Worm (Caenorhabditis elegans) whole organism, late embryonic: ENCODE measurements around the gene acr-23.
"Not testable (repeated sequence)": the region's sequence is repeated elsewhere in the genome, so short reads cannot be mapped to it uniquely, and the experiment has no call there.

Source experiments
- C08G9.2 ChIP-seq: sonication (generic microtip); optimal IDR thresholded peaks from 2 replicates; lab custom pipeline; 2016; ENCODE audit warnings: mild to moderate bottlenecking, missing genetic modification characterization, moderate library complexity, missing compliant biosample characterization
- F13H6.1 ChIP-seq: sonication (generic microtip); optimal IDR thresholded peaks from 2 replicates; lab custom pipeline; 2016; ENCODE audit warnings: missing genetic modification characterization, missing compliant biosample characterization
- T23F11.4 ChIP-seq: fragments of 200-800 bp; sonication (Bioruptor generic); optimal IDR thresholded peaks from 2 replicates; lab custom pipeline; 2018; ENCODE audit warnings: mild to moderate bottlenecking, missing genetic modification characterization, missing compliant biosample characterization
- Y22D7AL.16 ChIP-seq: sonication (generic microtip); optimal IDR thresholded peaks from 2 replicates; lab custom pipeline; 2016; ENCODE audit warnings: missing genetic modification characterization, missing compliant biosample characterization
- ahr-1 ChIP-seq: sonication (generic microtip); optimal IDR thresholded peaks from 2 replicates; lab custom pipeline; 2016; ENCODE audit warnings: missing genetic modification characterization, missing compliant biosample characterization
- ceh-14 ChIP-seq: sonication (generic microtip); optimal IDR thresholded peaks from 2 replicates; lab custom pipeline; 2016; ENCODE audit warnings: missing genotype, missing genetic modification characterization, missing compliant biosample characterization
- ceh-19 ChIP-seq: fragments of 200-800 bp; sonication (Bioruptor generic); optimal IDR thresholded peaks from 2 replicates; lab custom pipeline; 2018; ENCODE audit warnings: mild to moderate bottlenecking, missing genetic modification characterization, missing compliant biosample characterization
- ceh-2 ChIP-seq: sonication (generic microtip); optimal IDR thresholded peaks from 2 replicates; lab custom pipeline; 2016; ENCODE audit warnings: missing genotype, missing genetic modification characterization, missing compliant biosample characterization
- ceh-24 ChIP-seq: sonication (generic microtip); optimal IDR thresholded peaks from 2 replicates; lab custom pipeline; 2016; ENCODE audit warnings: mild to moderate bottlenecking, missing genetic modification characterization, missing compliant biosample characterization
- ceh-30 ChIP-seq: fragments of 150-350 bp; optimal IDR thresholded peaks from 2 replicates; lab custom pipeline; 2014; ENCODE audit warnings: missing biosample characterization, missing genetic modification characterization
- ceh-45 ChIP-seq: fragments of 200-800 bp; sonication (Bioruptor generic); IDR thresholded peaks from 2 replicates; pipeline ENCODE4 v1.3.6; 2022; ENCODE audit warnings: missing genetic modification reagents, missing genetic modification characterization, missing compliant biosample characterization
- ceh-48 ChIP-seq: sonication (generic microtip); optimal IDR thresholded peaks from 2 replicates; lab custom pipeline; 2016; ENCODE audit warnings: missing genetic modification characterization, inconsistent platforms, missing compliant biosample characterization
- ceh-6 ChIP-seq: fragments of 200-800 bp; sonication (Bioruptor generic); optimal IDR thresholded peaks from 2 replicates; lab custom pipeline; 2018; ENCODE audit warnings: mild to moderate bottlenecking, missing genetic modification characterization, missing compliant biosample characterization
- ceh-9 ChIP-seq: sonication (generic microtip); optimal IDR thresholded peaks from 2 replicates; lab custom pipeline; 2016; ENCODE audit warnings: mild to moderate bottlenecking, missing genetic modification characterization, inconsistent platforms, missing compliant biosample characterization
- che-1 ChIP-seq: sonication (generic microtip); optimal IDR thresholded peaks from 2 replicates; lab custom pipeline; 2016; ENCODE audit warnings: mild to moderate bottlenecking, missing genetic modification characterization, missing compliant biosample characterization
- dmd-4 ChIP-seq: sonication (generic microtip); optimal IDR thresholded peaks from 2 replicates; lab custom pipeline; 2016; ENCODE audit warnings: borderline replicate concordance, missing genetic modification characterization, missing compliant biosample characterization
- eyg-1 ChIP-seq: sonication (generic microtip); optimal IDR thresholded peaks from 2 replicates; lab custom pipeline; 2016; ENCODE audit warnings: missing genotype, missing genetic modification characterization, missing compliant biosample characterization
- fkh-10 ChIP-seq: fragments of 150-350 bp; optimal IDR thresholded peaks from 2 replicates; lab custom pipeline; 2014; ENCODE audit warnings: missing biosample characterization, missing genetic modification reagents, missing genetic modification characterization
- fkh-6 ChIP-seq: sonication (generic microtip); optimal IDR thresholded peaks from 2 replicates; lab custom pipeline; 2016; ENCODE audit warnings: missing genetic modification characterization, missing compliant biosample characterization
- gmeb-2 ChIP-seq: sonication (generic microtip); optimal IDR thresholded peaks from 2 replicates; lab custom pipeline; 2016; ENCODE audit warnings: missing genetic modification characterization, inconsistent platforms, missing compliant biosample characterization
- hlh-13 ChIP-seq: fragments of 200-800 bp; sonication (Bioruptor generic); optimal IDR thresholded peaks from 2 replicates; lab custom pipeline; 2018; ENCODE audit warnings: mild to moderate bottlenecking, missing genetic modification characterization, missing compliant biosample characterization
- hlh-15 ChIP-seq: sonication (generic microtip); optimal IDR thresholded peaks from 2 replicates; lab custom pipeline; 2016; ENCODE audit warnings: missing genetic modification characterization, missing compliant biosample characterization
- hlh-30 ChIP-seq: sonication (generic microtip); optimal IDR thresholded peaks from 2 replicates; lab custom pipeline; 2017; ENCODE audit warnings: antibody characterized with exemption, missing genetic modification characterization, missing compliant biosample characterization; ENCODE audit not compliant: insufficient read depth
- hlh-8 ChIP-seq: sonication (generic microtip); optimal IDR thresholded peaks from 2 replicates; lab custom pipeline; 2016; ENCODE audit warnings: missing genotype, missing genetic modification characterization, missing compliant biosample characterization
- madf-2 ChIP-seq: sonication (generic microtip); optimal IDR thresholded peaks from 2 replicates; lab custom pipeline; 2017; ENCODE audit warnings: missing genetic modification characterization, missing compliant biosample characterization
- mec-3 ChIP-seq: sonication (generic microtip); optimal IDR thresholded peaks from 2 replicates; lab custom pipeline; 2016; ENCODE audit warnings: borderline replicate concordance, missing genetic modification characterization, missing compliant biosample characterization
- nfya-1 ChIP-seq: sonication (generic microtip); optimal IDR thresholded peaks from 2 replicates; lab custom pipeline; 2017; ENCODE audit warnings: missing genetic modification characterization, mild to moderate bottlenecking, missing compliant biosample characterization, antibody characterized with exemption, moderate library complexity
- npax-4 ChIP-seq: sonication (generic microtip); optimal IDR thresholded peaks from 2 replicates; lab custom pipeline; 2016; ENCODE audit warnings: missing genetic modification characterization, missing compliant biosample characterization
- pax-1 ChIP-seq: fragments of 150-350 bp; optimal IDR thresholded peaks from 2 replicates; lab custom pipeline; 2014; ENCODE audit warnings: missing biosample characterization, missing genetic modification characterization
- pha-2 ChIP-seq: sonication (generic microtip); optimal IDR thresholded peaks from 2 replicates; lab custom pipeline; 2017; ENCODE audit warnings: mild to moderate bottlenecking, missing genetic modification characterization, missing compliant biosample characterization
- pqm-1 ChIP-seq: sonication (generic microtip); optimal IDR thresholded peaks from 2 replicates; lab custom pipeline; 2016; ENCODE audit warnings: missing genetic modification characterization, missing compliant biosample characterization
- pros-1 ChIP-seq: fragments of 150-350 bp; optimal IDR thresholded peaks from 2 replicates; lab custom pipeline; 2014; ENCODE audit warnings: missing biosample characterization, missing genetic modification reagents, missing genetic modification characterization
- rnt-1 ChIP-seq: sonication (generic microtip); optimal IDR thresholded peaks from 2 replicates; lab custom pipeline; 2016; ENCODE audit warnings: missing genetic modification characterization, missing compliant biosample characterization
- sdc-2 ChIP-seq: sonication (generic microtip); optimal IDR thresholded peaks from 2 replicates; lab custom pipeline; 2016; ENCODE audit warnings: missing genotype, missing genetic modification characterization, missing compliant biosample characterization
- sox-2 ChIP-seq: fragments of 200-800 bp; sonication (Bioruptor generic); IDR thresholded peaks from 2 replicates; pipeline ENCODE4 v1.3.6; 2022; ENCODE audit warnings: missing genetic modification reagents, missing genetic modification characterization, missing compliant biosample characterization
- tbx-2 ChIP-seq: sonication (generic microtip); optimal IDR thresholded peaks from 2 replicates; lab custom pipeline; 2016; ENCODE audit warnings: missing genetic modification characterization, missing compliant biosample characterization
- tbx-7 ChIP-seq: sonication (generic microtip); optimal IDR thresholded peaks from 2 replicates; lab custom pipeline; 2016; ENCODE audit warnings: missing genotype, missing genetic modification characterization, missing compliant biosample characterization
- ttx-3 ChIP-seq: sonication (generic microtip); optimal IDR thresholded peaks from 2 replicates; lab custom pipeline; 2016; ENCODE audit warnings: missing genetic modification reagents, missing genetic modification characterization, missing compliant biosample characterization
- unc-42 ChIP-seq: sonication (generic microtip); optimal IDR thresholded peaks from 2 replicates; lab custom pipeline; 2016; ENCODE audit warnings: missing genotype, missing genetic modification characterization, missing compliant biosample characterization
- unc-86 ChIP-seq: sonication (generic microtip); optimal IDR thresholded peaks from 2 replicates; lab custom pipeline; 2016; ENCODE audit warnings: missing genetic modification characterization, missing compliant biosample characterization
- zip-5 ChIP-seq: sonication (generic microtip); optimal IDR thresholded peaks from 2 replicates; lab custom pipeline; 2016; ENCODE audit warnings: missing genetic modification characterization, missing compliant biosample characterization
- ztf-16 ChIP-seq: sonication (generic microtip); optimal IDR thresholded peaks from 2 replicates; lab custom pipeline; 2017; ENCODE audit warnings: missing genetic modification characterization, missing compliant biosample characterization

acr-23 gene

ce11 chrV:3633041-3633440, 26.3 kb downstream of the acr-23 start, which contains the start of gene F59B1.2:
TSS of gene F59B1.2 (plus strand) at chrV:3633341.
- TF ChIP-seq tbx-7 (tag; lab: Kevin White, UChicago) (no peak), tbx-2 (tag; lab: Kevin White, UChicago) (no peak), ceh-9 (no peak), rnt-1 (tag; lab: Kevin White, UChicago) (no peak), gmeb-2 (tag; lab: Kevin White, UChicago) (no peak), npax-4 (tag; lab: Kevin White, UChicago) (no peak), C08G9.2 (tag; lab: Kevin White, UChicago) (no peak)

ce11 chrV:3632249-3633030, 26.9 kb downstream of the acr-23 start:
- TF ChIP-seq zip-5 (no peak), ceh-14 (tag; lab: Kevin White, UChicago) (no peak), hlh-13 (no peak), Y22D7AL.16 (no peak), tbx-7 (tag; lab: Kevin White, UChicago) (no peak), che-1 (tag; lab: Kevin White, UChicago) (no peak), dmd-4 (no peak), nfya-1 (tag; lab: Kevin White, UChicago) (peak; percentile 72), F13H6.1 (no peak)

DNA sequence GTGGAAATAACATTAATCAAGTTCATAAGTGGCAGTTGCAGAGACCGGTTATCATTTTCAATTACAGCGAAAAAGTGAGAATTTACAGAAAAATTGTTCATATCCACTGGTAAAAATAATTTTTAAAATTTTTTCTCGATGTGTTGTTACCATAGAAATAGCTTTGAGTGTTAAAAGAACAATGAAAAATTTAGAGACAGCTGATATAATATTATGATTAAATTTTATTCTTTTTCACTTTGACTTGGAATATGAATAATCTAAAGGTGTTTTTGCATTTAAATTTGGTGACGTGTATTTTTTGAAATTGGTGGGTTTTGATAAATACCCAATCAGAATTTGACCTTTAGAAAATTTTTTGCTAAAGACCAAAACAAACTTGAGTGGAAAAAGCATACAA, 27.8 kb downstream of the acr-23 start, which contains the start of gene F59B1.6:
Gene F59B1.6 (minus strand): TSS at position 101 of the 400 bp plus-strand sequence.
- TF ChIP-seq mec-3 (tag; lab: Kevin White, UChicago), result no peak
- no peak for TF ChIP-seq fkh-10
- TF ChIP-seq unc-42, result no peak

ce11 chrV:3626944-3627343, 32.4 kb downstream of the acr-23 start, which contains the start of gene F59B1.4:
TSS of gene F59B1.4 (minus strand) at chrV:3627044.
- no peak for TF ChIP-seq ceh-48 (tag; lab: Kevin White, UChicago)
- no peak for TF ChIP-seq pqm-1
- TF ChIP-seq ceh-24 (tag; lab: Kevin White, UChicago), result no peak
- no peak for TF ChIP-seq pros-1 (tag; lab: Kevin White, UChicago)
- TF ChIP-seq ceh-45 (GFP tag; lab: Robert Waterston, UW), result no peak
- no peak for TF ChIP-seq pax-1 (tag; lab: Kevin White, UChicago)
- no peak for TF ChIP-seq npax-4 (tag; lab: Kevin White, UChicago)
- no peak for TF ChIP-seq tbx-7 (tag; lab: Kevin White, UChicago)
- TF ChIP-seq ttx-3 (tag; lab: Kevin White, UChicago), result no peak
- TF ChIP-seq madf-2, result no peak
- no peak for TF ChIP-seq ceh-30 (tag; lab: Kevin White, UChicago)

DNA sequence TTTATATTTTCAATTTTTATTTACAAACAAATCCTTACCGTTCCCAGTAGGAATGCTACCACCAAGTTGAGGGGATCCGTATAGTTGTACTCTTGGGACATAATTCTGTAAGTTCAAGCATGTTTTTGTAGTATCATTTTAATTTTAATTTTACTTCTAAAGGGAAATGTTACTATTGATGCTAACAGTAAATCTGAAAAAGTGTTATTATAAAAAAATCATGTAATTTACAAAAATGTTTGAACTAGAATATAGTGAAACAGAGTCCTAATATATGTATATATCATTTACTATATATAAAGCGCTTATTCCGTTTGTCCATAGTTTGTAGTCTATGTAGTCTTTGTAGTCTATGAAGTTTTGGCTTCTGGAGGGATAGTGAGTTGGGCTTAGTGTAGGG, 38.8 kb downstream of the acr-23 start, which contains the start of gene srx-93:
Gene srx-93 (minus strand): TSS at position 101 of the 400 bp plus-strand sequence.
- not testable (repeated sequence) for TF ChIP-seq sox-2; fkh-6 (tag; lab: Kevin White, UChicago); ceh-14 (tag; lab: Kevin White, UChicago)
- TF ChIP-seq, all 69 proteins: peak for 0; not testable (repeated sequence) for 69

ce11 chrV:3616844-3617243, 42.5 kb downstream of the acr-23 start:
- TF ChIP-seq ceh-24 (tag; lab: Kevin White, UChicago) (no peak), ztf-16 (tag; lab: Kevin White, UChicago) (no peak), sdc-2 (tag; lab: Kevin White, UChicago) (no peak), madf-2 (no peak), ceh-2 (tag; lab: Kevin White, UChicago) (no peak), fkh-6 (tag; lab: Kevin White, UChicago) (no peak), T23F11.4 (GFP tag; lab: Kevin White, UChicago) (no peak), ahr-1 (tag; lab: Kevin White, UChicago) (no peak), ceh-9 (no peak), ceh-19 (GFP tag; lab: Kevin White, UChicago) (no peak), hlh-8 (tag; lab: Kevin White, UChicago) (no peak), npax-4 (tag; lab: Kevin White, UChicago) (no peak), pha-2 (no peak), eyg-1 (tag; lab: Kevin White, UChicago) (no peak), ceh-6 (no peak), unc-86 (no peak), pax-1 (tag; lab: Kevin White, UChicago) (no peak), hlh-15 (tag; lab: Kevin White, UChicago) (no peak), hlh-30 (no peak)
